Fruit fly (Drosophila melanogaster) whole organism, adult: ENCODE results near the gene sll.

Experiments
- CG11617 ChIP-seq: fragments of 200-800 bp; sonication (Bioruptor generic); optimal IDR thresholded peaks from 2 replicates; lab custom pipeline; 2017; ENCODE audit warnings: mild to moderate bottlenecking, missing biosample characterization, missing genetic modification reagents, missing genetic modification characterization
- CG12768 ChIP-seq: fragments of 200-800 bp; sonication (Bioruptor generic); optimal IDR thresholded peaks from 2 replicates; lab custom pipeline; 2017; ENCODE audit warnings: missing biosample characterization, missing genetic modification characterization, mild to moderate bottlenecking, moderate library complexity, missing genetic modification reagents
- CG14711 ChIP-seq: fragments of 200-800 bp; sonication (Bioruptor generic); optimal IDR thresholded peaks from 2 replicates; lab custom pipeline; 2018; ENCODE audit warnings: missing biosample characterization, mild to moderate bottlenecking, missing genetic modification characterization, moderate library complexity
- CG1620 ChIP-seq: fragments of 200-800 bp; sonication (Bioruptor generic); optimal IDR thresholded peaks from 2 replicates; lab custom pipeline; 2016; ENCODE audit warnings: missing biosample characterization, missing genetic modification characterization
- CG33017 ChIP-seq: fragments of 200-800 bp; sonication (Bioruptor generic); optimal IDR thresholded peaks from 2 replicates; lab custom pipeline; 2018; ENCODE audit warnings: missing biosample characterization, mild to moderate bottlenecking, missing genetic modification characterization, moderate library complexity
- CG5204 ChIP-seq: fragments of 200-800 bp; sonication (Bioruptor generic); optimal IDR thresholded peaks from 2 replicates; lab custom pipeline; 2016; ENCODE audit warnings: missing biosample characterization, missing genetic modification characterization
- CG7045 ChIP-seq: fragments of 200-800 bp; sonication (Bioruptor generic); optimal IDR thresholded peaks from 2 replicates; lab custom pipeline; 2017; ENCODE audit warnings: missing biosample characterization, mild to moderate bottlenecking, missing genetic modification characterization
- CG7101 ChIP-seq: fragments of 200-800 bp; sonication (Bioruptor generic); optimal IDR thresholded peaks from 2 replicates; lab custom pipeline; 2018; ENCODE audit warnings: missing biosample characterization, mild to moderate bottlenecking, missing genetic modification characterization, moderate library complexity
- Clk ChIP-seq: fragments of 200-800 bp; sonication (Bioruptor generic); optimal IDR thresholded peaks from 2 replicates; lab custom pipeline; 2017; ENCODE audit warnings: missing biosample characterization, missing genetic modification characterization
- Crg-1 ChIP-seq: fragments of 200-800 bp; sonication (Bioruptor generic); optimal IDR thresholded peaks from 2 replicates; lab custom pipeline; 2016; ENCODE audit warnings: missing biosample characterization, missing genetic modification characterization
- Hr96 ChIP-seq: fragments of 200-800 bp; sonication (Bioruptor generic); optimal IDR thresholded peaks from 2 replicates; lab custom pipeline; 2016; ENCODE audit warnings: missing biosample characterization, missing genetic modification characterization
- Mnt ChIP-seq: fragments of 200-800 bp; sonication (Bioruptor generic); optimal IDR thresholded peaks from 2 replicates; lab custom pipeline; 2016; ENCODE audit warnings: missing biosample characterization, mild to moderate bottlenecking, missing genetic modification characterization
- bab1 ChIP-seq: fragments of 200-800 bp; sonication (Bioruptor generic); optimal IDR thresholded peaks from 3 replicates; lab custom pipeline; 2019; ENCODE audit warnings: missing biosample characterization, mild to moderate bottlenecking, missing genetic modification characterization, moderate library complexity
- cic ChIP-seq: fragments of 200-800 bp; sonication (Bioruptor generic); optimal IDR thresholded peaks from 2 replicates; lab custom pipeline; 2017; ENCODE audit warnings: missing biosample characterization, mild to moderate bottlenecking, missing genetic modification characterization, moderate library complexity
- cnc ChIP-seq, 2 experiments: fragments of >200 bp; optimal IDR thresholded peaks; 2 replicates each; lab custom pipeline; 2017
- kay ChIP-seq: fragments of 200-800 bp; sonication (Bioruptor generic); peaks from one replicate; lab custom pipeline; 2016; ENCODE audit warnings: missing biosample characterization, missing genetic modification characterization, borderline replicate concordance
- ovo ChIP-seq: fragments of 200-800 bp; sonication (Bioruptor generic); optimal IDR thresholded peaks from 2 replicates; lab custom pipeline; 2016; ENCODE audit warnings: missing biosample characterization, missing genetic modification characterization
- pad ChIP-seq: fragments of 200-800 bp; sonication (Bioruptor generic); optimal IDR thresholded peaks from 3 replicates; lab custom pipeline; 2017; ENCODE audit warnings: missing biosample characterization, missing genetic modification characterization, mild to moderate bottlenecking, moderate library complexity, missing genetic modification reagents
- tj ChIP-seq: fragments of 200-800 bp; sonication (Bioruptor generic); optimal IDR thresholded peaks from 3 replicates; lab custom pipeline; 2017; ENCODE audit warnings: missing biosample characterization, mild to moderate bottlenecking, missing genetic modification characterization, moderate library complexity
- toe ChIP-seq: fragments of 200-800 bp; sonication (Bioruptor generic); optimal IDR thresholded peaks from 2 replicates; lab custom pipeline; 2016; ENCODE audit warnings: missing biosample characterization, missing genetic modification characterization

sll gene

DNA sequence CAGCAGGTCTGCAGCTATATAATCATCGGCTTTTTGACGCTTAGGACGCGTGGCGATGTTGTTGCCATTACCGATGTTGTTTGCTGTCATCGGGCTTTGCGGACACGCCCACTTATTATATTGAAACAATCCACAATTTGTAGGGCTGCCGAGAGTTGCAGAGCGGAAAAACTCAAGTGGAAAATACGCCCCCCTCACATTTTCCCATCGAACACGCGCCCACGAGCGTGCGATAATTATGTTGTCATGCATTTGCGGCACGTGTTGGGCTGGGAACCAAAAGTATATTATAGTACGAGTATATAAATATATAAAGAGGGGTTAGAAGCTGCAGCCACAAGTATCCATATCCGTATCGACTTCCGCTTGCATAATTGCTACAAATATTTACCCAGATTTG lies 17.1 kb upstream of the sll start:
- TF ChIP-seq Crg-1 (GFP tag; lab: Kevin White, UChicago) (no peak), pad (GFP tag; lab: Kevin White, UChicago) (no peak), CG5204 (no peak), CG33017 (tag; lab: Kevin White, UChicago) (no peak), CG7045 (GFP tag; lab: Kevin White, UChicago) (no peak)

- no peak for TF ChIP-seq kay (GFP tag; lab: Kevin White, UChicago)
- TF ChIP-seq cnc (optimal IDR thresholded peaks at IDR 0.05; lab: Kevin White, UChicago) = no peak
- no peak for TF ChIP-seq CG12768 (GFP tag; lab: Kevin White, UChicago)
- no peak for TF ChIP-seq pad (GFP tag; lab: Kevin White, UChicago)
- no peak for TF ChIP-seq Clk (GFP tag; lab: Kevin White, UChicago)
- no peak for TF ChIP-seq toe (GFP tag; lab: Kevin White, UChicago)
- TF ChIP-seq CG11617 (GFP tag; lab: Kevin White, UChicago) = no peak
- TF ChIP-seq CG14711 (tag; lab: Kevin White, UChicago) = no peak
- TF ChIP-seq CG7101 (tag; lab: Kevin White, UChicago) = no peak
- TF ChIP-seq Mnt (GFP tag; lab: Kevin White, UChicago) = no peak
- no peak for TF ChIP-seq ovo (GFP tag; lab: Kevin White, UChicago)
- no peak for TF ChIP-seq cic (GFP tag; lab: Kevin White, UChicago)
- TF ChIP-seq Crg-1 (GFP tag; lab: Kevin White, UChicago) = no peak
- TF ChIP-seq bab1 (GFP tag; lab: Kevin White, UChicago) = no peak
- TF ChIP-seq CG5204 = no peak
- no peak for TF ChIP-seq CG1620 (GFP tag; lab: Kevin White, UChicago)
Observed at dm6 chr3R:17591831-17592230, 14.1 kb upstream of the sll start.

DNA sequence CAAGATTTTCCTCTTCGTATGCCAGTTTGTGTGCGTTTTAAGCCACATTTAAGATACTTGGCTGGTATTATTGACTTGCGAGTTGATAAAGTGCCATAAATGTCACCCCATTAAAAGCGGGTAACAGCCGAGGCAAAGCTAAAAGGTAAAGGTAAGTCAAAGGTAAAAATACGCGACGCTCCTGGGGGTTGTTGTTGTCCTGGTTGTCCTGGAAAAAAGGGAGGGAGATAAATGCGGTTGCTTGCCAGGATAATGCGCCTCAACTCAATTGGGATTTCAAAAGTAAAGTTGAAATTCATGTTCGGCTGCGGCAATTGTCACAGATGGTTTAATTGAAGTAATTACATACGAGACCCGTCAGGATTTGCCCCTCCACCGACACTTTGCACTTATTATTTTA lies 12.4 kb upstream of the sll start:
- TF ChIP-seq CG1620 (GFP tag; lab: Kevin White, UChicago) (no peak), pad (GFP tag; lab: Kevin White, UChicago) (no peak), Hr96 (GFP tag; lab: Kevin White, UChicago) (no peak), CG11617 (GFP tag; lab: Kevin White, UChicago) (no peak), cic (GFP tag; lab: Kevin White, UChicago) (no peak), CG7101 (tag; lab: Kevin White, UChicago) (no peak)

DNA sequence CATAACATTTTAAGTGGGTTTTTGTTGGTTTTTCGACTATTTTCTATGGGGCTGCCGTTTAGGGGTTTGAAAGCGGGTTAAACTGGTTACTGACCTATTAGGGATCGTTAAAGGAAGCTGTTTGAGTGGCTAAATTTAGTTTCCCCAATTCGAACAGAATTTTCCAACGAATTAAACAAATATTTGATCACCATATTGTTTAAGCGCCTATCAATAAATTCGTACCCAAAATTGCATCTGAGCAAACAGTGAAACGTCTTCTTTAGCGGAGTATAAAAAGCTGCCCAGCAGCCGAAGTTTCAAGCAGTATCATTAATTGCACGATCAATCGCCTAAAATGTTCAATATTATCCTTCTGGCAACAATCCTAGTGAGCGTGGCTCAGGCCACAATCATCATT lies 11.8 kb upstream of the sll start, which contains the start of gene Sgs5bis:
Sgs5bis (plus strand) TSS at position 301 of the 400 bp plus-strand sequence.
- no peak for TF ChIP-seq cnc (optimal IDR thresholded peaks at IDR 0.05; lab: Kevin White, UChicago)
- TF ChIP-seq CG7101 (tag; lab: Kevin White, UChicago) = no peak
- no peak for TF ChIP-seq toe (GFP tag; lab: Kevin White, UChicago)
- TF ChIP-seq CG12768 (GFP tag; lab: Kevin White, UChicago) = no peak
- TF ChIP-seq CG14711 (tag; lab: Kevin White, UChicago) = no peak
- TF ChIP-seq CG33017 (tag; lab: Kevin White, UChicago) = no peak
- TF ChIP-seq CG7045 (GFP tag; lab: Kevin White, UChicago) = no peak
- TF ChIP-seq kay (GFP tag; lab: Kevin White, UChicago) = no peak
- TF ChIP-seq Crg-1 (GFP tag; lab: Kevin White, UChicago) = no peak
- no peak for TF ChIP-seq Clk (GFP tag; lab: Kevin White, UChicago)
- no peak for TF ChIP-seq ovo (GFP tag; lab: Kevin White, UChicago)

DNA sequence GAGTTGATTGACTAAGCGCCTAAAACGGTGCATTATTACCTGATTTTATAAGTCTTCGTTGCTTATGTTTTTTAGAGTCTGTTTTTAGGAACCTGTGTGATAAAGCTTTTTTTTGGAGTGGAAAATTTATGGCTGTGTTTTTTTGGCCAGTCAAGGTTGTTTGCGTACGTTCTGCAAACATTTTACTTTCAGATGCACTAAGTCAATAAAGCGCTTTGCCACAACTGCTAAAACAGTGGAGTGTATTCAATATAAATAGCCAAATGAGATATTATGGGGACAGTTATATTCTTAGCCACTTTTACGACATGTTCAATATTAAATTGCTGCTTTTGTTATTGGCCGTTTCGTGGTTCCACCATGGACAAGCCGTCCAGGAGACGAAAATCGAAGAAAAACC lies 10.8 kb upstream of the sll start, which contains the start of gene Sgs5:
Sgs5 (plus strand) TSS at position 279 of the 400 bp plus-strand sequence.
- TF ChIP-seq CG5204 (no peak), CG1620 (GFP tag; lab: Kevin White, UChicago) (no peak), CG12768 (GFP tag; lab: Kevin White, UChicago) (no peak), pad (GFP tag; lab: Kevin White, UChicago) (no peak), Clk (GFP tag; lab: Kevin White, UChicago) (no peak), Mnt (GFP tag; lab: Kevin White, UChicago) (no peak)

- TF ChIP-seq bab1 (GFP tag; lab: Kevin White, UChicago) = no peak
- TF ChIP-seq kay (GFP tag; lab: Kevin White, UChicago) = no peak
- no peak for TF ChIP-seq CG7101 (tag; lab: Kevin White, UChicago)
- TF ChIP-seq pad (GFP tag; lab: Kevin White, UChicago) = no peak
- no peak for TF ChIP-seq CG12768 (GFP tag; lab: Kevin White, UChicago)
- no peak for TF ChIP-seq Crg-1 (GFP tag; lab: Kevin White, UChicago)
Observed at dm6 chr3R:17596236-17596635, 9.7 kb upstream of the sll start, which contains the start of gene CG7606. Gene CG7606, plus strand, starts transcription at chr3R:17596536.

DNA sequence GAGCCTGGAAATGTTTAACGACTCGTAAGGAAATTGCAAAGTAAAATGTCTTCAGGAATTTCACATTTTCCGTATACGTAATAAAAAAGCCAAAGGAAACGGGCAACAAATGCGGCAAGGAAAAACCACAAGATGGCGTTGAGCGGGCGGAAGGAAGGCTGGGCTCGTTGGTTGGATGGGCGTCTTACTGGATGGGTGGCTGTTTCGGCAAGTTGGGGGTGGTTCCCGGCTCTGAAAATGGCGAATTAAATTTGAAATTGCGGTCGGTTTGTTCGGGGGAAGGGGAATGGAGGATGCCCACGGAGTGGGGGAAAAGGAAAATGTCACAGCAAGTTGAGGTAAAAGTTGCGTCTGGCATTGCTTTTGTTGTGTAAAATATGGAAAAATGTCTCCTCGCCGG lies 6.2 kb upstream of the sll start:
- TF ChIP-seq kay (GFP tag; lab: Kevin White, UChicago) (no peak), CG7101 (tag; lab: Kevin White, UChicago) (no peak), tj (no peak), pad (GFP tag; lab: Kevin White, UChicago) (no peak), CG11617 (GFP tag; lab: Kevin White, UChicago) (no peak), cnc (optimal IDR thresholded peaks at IDR 0.05; lab: Kevin White, UChicago) (no peak), CG7045 (GFP tag; lab: Kevin White, UChicago) (no peak), cic (GFP tag; lab: Kevin White, UChicago) (no peak), CG5204 (no peak), Clk (GFP tag; lab: Kevin White, UChicago) (no peak), CG12768 (GFP tag; lab: Kevin White, UChicago) (no peak), ovo (GFP tag; lab: Kevin White, UChicago) (no peak), Hr96 (GFP tag; lab: Kevin White, UChicago) (no peak), CG14711 (tag; lab: Kevin White, UChicago) (no peak), toe (GFP tag; lab: Kevin White, UChicago) (no peak), CG33017 (tag; lab: Kevin White, UChicago) (no peak), bab1 (GFP tag; lab: Kevin White, UChicago) (no peak), CG1620 (GFP tag; lab: Kevin White, UChicago) (no peak)
